Worm (Caenorhabditis elegans) whole organism, late embryonic: Measurements from ENCODE around the gene F23F1.10.

Experiments used
- C08G9.2 ChIP-seq: sonication (generic microtip); optimal IDR thresholded peaks from 2 replicates; lab custom pipeline; 2016; ENCODE audit warnings: mild to moderate bottlenecking, missing genetic modification characterization, moderate library complexity, missing compliant biosample characterization
- F13H6.1 ChIP-seq: sonication (generic microtip); optimal IDR thresholded peaks from 2 replicates; lab custom pipeline; 2016; ENCODE audit warnings: missing genetic modification characterization, missing compliant biosample characterization
- K02D7.2 ChIP-seq: sonication (generic microtip); optimal IDR thresholded peaks from 2 replicates; lab custom pipeline; 2017; ENCODE audit warnings: mild to moderate bottlenecking, missing genetic modification characterization, missing compliant biosample characterization
- K09A11.1 ChIP-seq: sonication (generic microtip); optimal IDR thresholded peaks from 2 replicates; lab custom pipeline; 2017; ENCODE audit warnings: antibody characterized with exemption, mild to moderate bottlenecking, missing genetic modification characterization, missing compliant biosample characterization; ENCODE audit not compliant: insufficient read depth
- ceh-14 ChIP-seq: sonication (generic microtip); optimal IDR thresholded peaks from 2 replicates; lab custom pipeline; 2016; ENCODE audit warnings: missing genotype, missing genetic modification characterization, missing compliant biosample characterization
- ceh-18 ChIP-seq: sonication (generic microtip); optimal IDR thresholded peaks from 2 replicates; lab custom pipeline; 2016; ENCODE audit warnings: missing genetic modification characterization, missing compliant biosample characterization
- ceh-22 ChIP-seq: sonication (generic microtip); optimal IDR thresholded peaks from 2 replicates; lab custom pipeline; 2017; ENCODE audit warnings: missing biosample characterization, missing genetic modification characterization
- ceh-24 ChIP-seq: sonication (generic microtip); optimal IDR thresholded peaks from 2 replicates; lab custom pipeline; 2016; ENCODE audit warnings: mild to moderate bottlenecking, missing genetic modification characterization, missing compliant biosample characterization
- ceh-30 ChIP-seq: fragments of 150-350 bp; optimal IDR thresholded peaks from 2 replicates; lab custom pipeline; 2014; ENCODE audit warnings: missing biosample characterization, missing genetic modification characterization
- ceh-31 ChIP-seq: sonication (generic microtip); optimal IDR thresholded peaks from 2 replicates; lab custom pipeline; 2016; ENCODE audit warnings: missing genetic modification characterization, missing compliant biosample characterization
- ceh-34 ChIP-seq: sonication (generic microtip); optimal IDR thresholded peaks from 2 replicates; lab custom pipeline; 2016; ENCODE audit warnings: mild to moderate bottlenecking, missing genetic modification characterization, missing compliant biosample characterization
- ceh-45 ChIP-seq: fragments of 200-800 bp; sonication (Bioruptor generic); IDR thresholded peaks from 2 replicates; pipeline ENCODE4 v1.3.6; 2022; ENCODE audit warnings: missing genetic modification reagents, missing genetic modification characterization, missing compliant biosample characterization
- ceh-48 ChIP-seq: sonication (generic microtip); optimal IDR thresholded peaks from 2 replicates; lab custom pipeline; 2016; ENCODE audit warnings: missing genetic modification characterization, inconsistent platforms, missing compliant biosample characterization
- che-1 ChIP-seq: sonication (generic microtip); optimal IDR thresholded peaks from 2 replicates; lab custom pipeline; 2016; ENCODE audit warnings: mild to moderate bottlenecking, missing genetic modification characterization, missing compliant biosample characterization
- dve-1 ChIP-seq: sonication (generic microtip); optimal IDR thresholded peaks from 2 replicates; lab custom pipeline; 2017; ENCODE audit warnings: antibody characterized with exemption, mild to moderate bottlenecking, missing genetic modification characterization, missing compliant biosample characterization
- elt-4 ChIP-seq: sonication (generic microtip); optimal IDR thresholded peaks from 2 replicates; lab custom pipeline; 2016; ENCODE audit warnings: missing genetic modification characterization, missing compliant biosample characterization
- ets-4 ChIP-seq: sonication (generic microtip); optimal IDR thresholded peaks from 2 replicates; lab custom pipeline; 2016; ENCODE audit warnings: missing genetic modification characterization, missing compliant biosample characterization
- eyg-1 ChIP-seq: sonication (generic microtip); optimal IDR thresholded peaks from 2 replicates; lab custom pipeline; 2016; ENCODE audit warnings: missing genotype, missing genetic modification characterization, missing compliant biosample characterization
- fkh-10 ChIP-seq: fragments of 150-350 bp; optimal IDR thresholded peaks from 2 replicates; lab custom pipeline; 2014; ENCODE audit warnings: missing biosample characterization, missing genetic modification reagents, missing genetic modification characterization
- hlh-13 ChIP-seq: fragments of 200-800 bp; sonication (Bioruptor generic); optimal IDR thresholded peaks from 2 replicates; lab custom pipeline; 2018; ENCODE audit warnings: mild to moderate bottlenecking, missing genetic modification characterization, missing compliant biosample characterization
- hlh-30 ChIP-seq: sonication (generic microtip); optimal IDR thresholded peaks from 2 replicates; lab custom pipeline; 2017; ENCODE audit warnings: antibody characterized with exemption, missing genetic modification characterization, missing compliant biosample characterization; ENCODE audit not compliant: insufficient read depth
- hlh-8 ChIP-seq: sonication (generic microtip); optimal IDR thresholded peaks from 2 replicates; lab custom pipeline; 2016; ENCODE audit warnings: missing genotype, missing genetic modification characterization, missing compliant biosample characterization
- lin-11 ChIP-seq: fragments of 200-800 bp; sonication (Bioruptor generic); optimal IDR thresholded peaks from 2 replicates; lab custom pipeline; 2018; ENCODE audit warnings: mild to moderate bottlenecking, missing genetic modification characterization, missing compliant biosample characterization
- mec-3 ChIP-seq: sonication (generic microtip); optimal IDR thresholded peaks from 2 replicates; lab custom pipeline; 2016; ENCODE audit warnings: borderline replicate concordance, missing genetic modification characterization, missing compliant biosample characterization
- nhr-232 ChIP-seq: sonication (generic microtip); optimal IDR thresholded peaks from 2 replicates; lab custom pipeline; 2016; ENCODE audit warnings: missing genetic modification characterization, missing compliant biosample characterization
- npax-4 ChIP-seq: sonication (generic microtip); optimal IDR thresholded peaks from 2 replicates; lab custom pipeline; 2016; ENCODE audit warnings: missing genetic modification characterization, missing compliant biosample characterization
- pag-3 ChIP-seq: sonication (generic microtip); optimal IDR thresholded peaks from 2 replicates; lab custom pipeline; 2016; ENCODE audit warnings: missing compliant biosample characterization, missing genetic modification characterization, borderline replicate concordance
- pat-9 ChIP-seq: fragments of 200-800 bp; sonication (Bioruptor generic); optimal IDR thresholded peaks from 2 replicates; lab custom pipeline; 2018; ENCODE audit warnings: mild to moderate bottlenecking, missing genetic modification characterization, moderate library complexity, missing compliant biosample characterization
- pros-1 ChIP-seq: fragments of 150-350 bp; optimal IDR thresholded peaks from 2 replicates; lab custom pipeline; 2014; ENCODE audit warnings: missing biosample characterization, missing genetic modification reagents, missing genetic modification characterization
- rnt-1 ChIP-seq: sonication (generic microtip); optimal IDR thresholded peaks from 2 replicates; lab custom pipeline; 2016; ENCODE audit warnings: missing genetic modification characterization, missing compliant biosample characterization
- sdc-2 ChIP-seq: sonication (generic microtip); optimal IDR thresholded peaks from 2 replicates; lab custom pipeline; 2016; ENCODE audit warnings: missing genotype, missing genetic modification characterization, missing compliant biosample characterization
- sox-4 ChIP-seq: sonication (generic microtip); optimal IDR thresholded peaks from 2 replicates; lab custom pipeline; 2017; ENCODE audit warnings: mild to moderate bottlenecking, missing genetic modification characterization, inconsistent platforms, missing compliant biosample characterization
- syd-9 ChIP-seq: sonication (generic microtip); optimal IDR thresholded peaks from 2 replicates; lab custom pipeline; 2016; ENCODE audit warnings: mild to moderate bottlenecking, missing genetic modification characterization, moderate library complexity, missing compliant biosample characterization
- tbx-7 ChIP-seq: sonication (generic microtip); optimal IDR thresholded peaks from 2 replicates; lab custom pipeline; 2016; ENCODE audit warnings: missing genotype, missing genetic modification characterization, missing compliant biosample characterization
- ttx-3 ChIP-seq: sonication (generic microtip); optimal IDR thresholded peaks from 2 replicates; lab custom pipeline; 2016; ENCODE audit warnings: missing genetic modification reagents, missing genetic modification characterization, missing compliant biosample characterization
- unc-42 ChIP-seq: sonication (generic microtip); optimal IDR thresholded peaks from 2 replicates; lab custom pipeline; 2016; ENCODE audit warnings: missing genotype, missing genetic modification characterization, missing compliant biosample characterization
- unc-86 ChIP-seq: sonication (generic microtip); optimal IDR thresholded peaks from 2 replicates; lab custom pipeline; 2016; ENCODE audit warnings: missing genetic modification characterization, missing compliant biosample characterization
- ztf-16 ChIP-seq: sonication (generic microtip); optimal IDR thresholded peaks from 2 replicates; lab custom pipeline; 2017; ENCODE audit warnings: missing genetic modification characterization, missing compliant biosample characterization

F23F1.10 gene

DNA sequence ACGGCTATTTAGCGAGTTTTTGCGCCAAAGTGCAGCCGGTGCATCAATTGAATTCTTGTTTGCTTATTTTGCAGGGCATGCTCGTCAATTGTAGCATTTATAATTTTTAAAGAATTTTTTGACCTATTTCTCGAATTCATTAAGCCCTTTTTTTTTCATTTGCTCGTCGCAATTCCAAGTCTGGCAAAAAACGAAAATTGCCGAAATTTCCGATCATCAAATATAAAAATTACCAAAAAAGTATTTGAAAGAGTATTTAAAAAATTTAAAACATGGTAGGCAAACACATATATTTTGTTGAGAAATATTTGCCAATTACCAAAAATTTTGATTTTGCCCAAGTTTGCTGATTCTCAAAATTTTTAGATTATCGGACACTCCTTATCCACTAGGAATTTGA is 42.4 kb upstream of the F23F1.10 start, which contains the start of gene C50D2.6:
C50D2.6 (plus strand) TSS at position 301 of the 400 bp plus-strand sequence.
- TF ChIP-seq sox-4 = no peak
- no peak for TF ChIP-seq ceh-22 (tag; lab: Kevin White, UChicago)
- TF ChIP-seq hlh-8 (tag; lab: Kevin White, UChicago) = no peak
- TF ChIP-seq C08G9.2 (tag; lab: Kevin White, UChicago) = no peak
- no peak for TF ChIP-seq ceh-45

ce11 chrII:79166-79565 is 37.4 kb upstream of the F23F1.10 start, which contains the start of gene C23H3.9:
C23H3.9 (minus strand) TSS chrII:79266.
- no peak for TF ChIP-seq K09A11.1 (tag; lab: Kevin White, UChicago)

DNA sequence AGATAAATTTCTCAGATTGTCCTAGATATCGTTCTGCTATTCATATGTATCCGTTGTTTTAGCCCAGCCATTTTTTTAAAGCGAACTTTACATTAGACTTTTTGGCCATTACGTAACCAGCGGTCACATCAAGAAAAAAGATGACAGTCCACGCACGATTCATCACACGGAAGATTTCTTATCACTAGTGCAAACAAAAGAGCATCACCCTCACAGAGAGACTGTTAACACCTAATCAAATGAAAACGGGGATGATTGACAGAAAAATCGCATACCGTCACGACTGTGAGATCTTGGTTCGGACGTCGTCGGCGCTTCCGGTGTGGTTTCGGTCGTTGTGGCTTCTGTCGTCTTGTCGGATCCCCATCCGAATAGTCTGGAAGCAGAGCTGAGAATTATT is 34.9 kb upstream of the F23F1.10 start:
- TF ChIP-seq ttx-3 (no peak), pros-1 (no peak), ceh-30 (tag; lab: Kevin White, UChicago) (no peak), hlh-30 (tag; lab: Kevin White, UChicago) (no peak), ceh-18 (tag; lab: Kevin White, UChicago) (no peak), hlh-13 (no peak), che-1 (tag; lab: Kevin White, UChicago) (no peak), mec-3 (tag; lab: Kevin White, UChicago) (no peak), rnt-1 (tag; lab: Kevin White, UChicago) (no peak), sox-4 (no peak), ceh-34 (tag; lab: Kevin White, UChicago) (no peak), pat-9 (tag; lab: Kevin White, UChicago) (no peak), pag-3 (tag; lab: Kevin White, UChicago) (no peak), ztf-16 (tag; lab: Kevin White, UChicago) (no peak), elt-4 (tag; lab: Kevin White, UChicago) (no peak), sdc-2 (tag; lab: Kevin White, UChicago) (no peak), nhr-232 (tag; lab: Kevin White, UChicago) (no peak), C08G9.2 (tag; lab: Kevin White, UChicago) (no peak), ceh-48 (tag; lab: Kevin White, UChicago) (no peak), ceh-24 (no peak)
- TF ChIP-seq, all 69 proteins: peak for 0

- TF ChIP-seq ceh-14 = no peak
- TF ChIP-seq ceh-34 (tag; lab: Kevin White, UChicago) = peak; percentile 51
- TF ChIP-seq, all 69 proteins: peak for 1
Observed at ce11 chrII:75831-76230, 34.0 kb upstream of the F23F1.10 start.

- no peak for TF ChIP-seq fkh-10 (GFP tag; lab: Kevin White, UChicago)
- no peak for TF ChIP-seq ceh-22 (tag; lab: Kevin White, UChicago)
- no peak for TF ChIP-seq K02D7.2 (tag; lab: Kevin White, UChicago)
- no peak for TF ChIP-seq eyg-1 (tag; lab: Kevin White, UChicago)
- TF ChIP-seq, all 69 proteins: peak for 0
Observed at ce11 chrII:73892-74291, 32.1 kb upstream of the F23F1.10 start.

DNA sequence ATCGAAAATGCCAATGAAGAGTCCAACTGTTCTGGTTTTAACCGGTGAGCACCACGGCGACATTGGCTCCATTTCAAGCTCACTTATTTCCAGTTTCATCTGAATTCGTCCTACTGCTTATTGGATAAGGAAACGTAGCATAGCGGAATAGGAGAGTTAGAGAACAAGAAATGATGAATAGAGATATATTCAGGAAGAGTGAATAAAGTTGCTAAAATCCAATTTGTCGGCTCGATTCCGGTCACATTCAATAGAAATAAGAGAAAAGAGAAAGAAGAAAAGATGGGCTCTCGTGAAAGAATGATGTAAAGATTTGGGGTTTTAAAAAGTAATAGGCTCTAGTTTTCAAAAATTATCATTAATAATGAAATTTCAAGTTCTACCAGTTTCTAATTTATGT is 31.5 kb upstream of the F23F1.10 start:
- peak; percentile 11 for TF ChIP-seq fkh-10 (GFP tag; lab: Kevin White, UChicago)
- no peak for TF ChIP-seq tbx-7 (tag; lab: Kevin White, UChicago)
- TF ChIP-seq unc-86 = no peak
- TF ChIP-seq hlh-13 = no peak
- no peak for TF ChIP-seq ets-4 (tag; lab: Kevin White, UChicago)
- TF ChIP-seq sdc-2 (tag; lab: Kevin White, UChicago) = no peak
- no peak for TF ChIP-seq lin-11 (tag; lab: Kevin White, UChicago)
- TF ChIP-seq ceh-31 (tag; lab: Kevin White, UChicago) = no peak
- no peak for TF ChIP-seq dve-1 (tag; lab: Kevin White, UChicago)
- no peak for TF ChIP-seq hlh-30 (tag; lab: Kevin White, UChicago)
- TF ChIP-seq unc-42 (tag; lab: Kevin White, UChicago) = peak; percentile 97
- no peak for TF ChIP-seq hlh-8 (tag; lab: Kevin White, UChicago)
- no peak for TF ChIP-seq ceh-48 (tag; lab: Kevin White, UChicago)
- no peak for TF ChIP-seq pat-9 (tag; lab: Kevin White, UChicago)
- TF ChIP-seq npax-4 (tag; lab: Kevin White, UChicago) = no peak
- no peak for TF ChIP-seq pros-1
- no peak for TF ChIP-seq F13H6.1
- TF ChIP-seq syd-9 (tag; lab: Kevin White, UChicago) = no peak
- TF ChIP-seq, all 69 proteins: peak for 2
